Worm (Caenorhabditis elegans) whole organism, L4 larva: Measurements from ENCODE around the gene vit-5.

Experiments used
- ceh-20 ChIP-seq: fragments of 200-800 bp; sonication (Bioruptor generic); IDR thresholded peaks from 2 replicates; pipeline ENCODE4 v1.3.6; 2022; ENCODE audit warnings: missing genetic modification reagents, missing genetic modification characterization, missing compliant biosample characterization
- ctbp-1 ChIP-seq: fragments of 200-800 bp; sonication (Bioruptor generic); IDR thresholded peaks from 2 replicates; pipeline ENCODE4 v1.3.6; 2022; ENCODE audit warnings: missing genetic modification reagents, missing genetic modification characterization, missing compliant biosample characterization
- daf-16 ChIP-seq, 3 experiments: sonication (generic microtip); optimal IDR thresholded peaks; 2 replicates each; lab custom pipeline; 2016 to 2017; ENCODE audit warnings: missing genetic modification characterization in 3 of 3, missing genetic modification reagents in 3 of 3, mild to moderate bottlenecking in 2 of 3, missing compliant biosample characterization in 2 of 3, missing biosample characterization in 1 of 3, moderate library complexity in 1 of 3
- daf-19 ChIP-seq: fragments of 200-800 bp; sonication (Bioruptor generic); conservative IDR thresholded peaks from 2 replicates; pipeline ENCODE4 v1.3.6; 2022; ENCODE audit warnings: missing genetic modification characterization, missing compliant biosample characterization
- duxl-1 ChIP-seq: sonication (generic microtip); optimal IDR thresholded peaks from 2 replicates; lab custom pipeline; 2016; ENCODE audit warnings: mild to moderate bottlenecking, missing genetic modification characterization, moderate library complexity, missing compliant biosample characterization; ENCODE audit not compliant: poor library complexity
- hlh-11 ChIP-seq: fragments of 200-800 bp; sonication (Bioruptor generic); optimal IDR thresholded peaks from 2 replicates; lab custom pipeline; 2018; ENCODE audit warnings: mild to moderate bottlenecking, missing genetic modification characterization, missing compliant biosample characterization
- hmg-1.1 ChIP-seq: fragments of 200-800 bp; sonication (Bioruptor generic); IDR thresholded peaks from 2 replicates; pipeline ENCODE4 v1.3.6; 2022; ENCODE audit warnings: missing genetic modification reagents, missing genetic modification characterization, missing compliant biosample characterization
- jun-1 ChIP-seq: fragments of 150-350 bp; optimal IDR thresholded peaks from 2 replicates; lab custom pipeline; 2014; ENCODE audit warnings: missing biosample characterization, missing genetic modification reagents, missing genetic modification characterization
- lin-39 ChIP-seq: fragments of 150-350 bp; optimal IDR thresholded peaks from 2 replicates; lab custom pipeline; 2014; ENCODE audit warnings: missing biosample characterization, missing genetic modification reagents, missing genetic modification characterization
- lir-3 ChIP-seq: sonication (generic microtip); optimal IDR thresholded peaks from 2 replicates; lab custom pipeline; 2016; ENCODE audit warnings: mild to moderate bottlenecking, missing genetic modification characterization, missing compliant biosample characterization
- mep-1 ChIP-seq: fragments of 150-350 bp; sonication (generic microtip); optimal IDR thresholded peaks from 3 replicates; lab custom pipeline; 2014; ENCODE audit warnings: missing biosample characterization, missing genetic modification characterization
- nhr-11 ChIP-seq: fragments of 150-350 bp; optimal IDR thresholded peaks from 2 replicates; lab custom pipeline; 2014; ENCODE audit warnings: missing biosample characterization, missing genetic modification characterization
- pha-4 ChIP-seq, 2 experiments: fragments of 150-350 bp in 1 of 2; fragments of 200-800 bp in 1 of 2; sonication (Bioruptor generic) in 1 of 2; IDR thresholded peaks in 1 of 2; optimal IDR thresholded peaks in 1 of 2; 2 replicates each; pipeline versions ENCODE4 v1.3.6 to Lab custom; 2014 to 2022; ENCODE audit warnings: missing genetic modification characterization in 2 of 2, missing genetic modification reagents in 2 of 2, missing biosample characterization in 1 of 2, missing compliant biosample characterization in 1 of 2
- rbr-2 ChIP-seq: sonication (generic microtip); optimal IDR thresholded peaks from 2 replicates; lab custom pipeline; 2016; ENCODE audit warnings: missing genotype, missing genetic modification characterization, missing compliant biosample characterization
- skn-1 ChIP-seq: fragments of 150-350 bp; optimal IDR thresholded peaks from 2 replicates; lab custom pipeline; 2014; ENCODE audit warnings: missing biosample characterization, missing genetic modification characterization
- tra-1 ChIP-seq: fragments of 200-800 bp; sonication (Bioruptor generic); IDR thresholded peaks from 2 replicates; pipeline ENCODE4 v1.3.6; 2022; ENCODE audit warnings: missing genetic modification reagents, missing genetic modification characterization, missing compliant biosample characterization
- unc-62 ChIP-seq, 3 experiments: fragments of 150-350 bp in 1 of 3; sonication (generic microtip); optimal IDR thresholded peaks in 2 of 3; peaks in 1 of 3; 1 replicate in 1 of 3; 2 replicates in 2 of 3; lab custom pipeline; 2014 to 2017; ENCODE audit warnings: missing biosample characterization in 3 of 3, missing genetic modification characterization in 3 of 3, missing genetic modification reagents in 3 of 3, missing genotype in 1 of 3

The vit-5 gene

ce11 chrX:3451122-3451521, 47.9 kb downstream of the vit-5 start, which contains the start of gene ZK813.5:
ZK813.5 (minus strand) TSS chrX:3451222.
- TF ChIP-seq unc-62 (GFP tag; optimal IDR thresholded peaks at IDR 0.05 in 1 of 2; lab: Kevin White, UChicago), result peak in 1 of 2 experiments; percentile 15
- no peak for TF ChIP-seq unc-62 (tag; optimal IDR thresholded peaks at IDR 0.05; lab: Kevin White, UChicago)
- no peak for TF ChIP-seq jun-1
- TF ChIP-seq ctbp-1 (GFP tag; lab: Robert Waterston, UW), result no peak

- TF ChIP-seq mep-1 (tag; lab: Kevin White, UChicago), result no peak
- TF ChIP-seq unc-62 (GFP tag; optimal IDR thresholded peaks at IDR 0.05 in 1 of 2; lab: Kevin White, UChicago), result peak in 1 of 2 experiments; percentile 90
- no peak for TF ChIP-seq unc-62 (tag; optimal IDR thresholded peaks at IDR 0.05; lab: Kevin White, UChicago)
Measured at ce11 chrX:3453870-3454269, 50.6 kb downstream of the vit-5 start.

- no peak for TF ChIP-seq tra-1 (GFP tag; lab: Robert Waterston, UW)
- TF ChIP-seq pha-4 (GFP tag; IDR thresholded peaks at IDR 0.05; lab: Robert Waterston, UW), result no peak
- TF ChIP-seq pha-4 (tag; optimal IDR thresholded peaks at IDR 0.05; lab: Kevin White, UChicago), result no peak
- TF ChIP-seq nhr-11 (tag; lab: Kevin White, UChicago), result peak; percentile 61
- TF ChIP-seq lin-39 (tag; lab: Kevin White, UChicago), result peak; percentile 77
- TF ChIP-seq hlh-11 (tag; lab: Kevin White, UChicago), result peak; percentile 38
- TF ChIP-seq ceh-20 (GFP tag; lab: Robert Waterston, UW), result peak; percentile 83; the same call in 1 of the 2 replicates
- TF ChIP-seq lir-3 (tag; lab: Kevin White, UChicago), result no peak
- no peak for TF ChIP-seq rbr-2 (tag; lab: Kevin White, UChicago)
- no peak for TF ChIP-seq duxl-1
- no peak for TF ChIP-seq skn-1 (tag; lab: Kevin White, UChicago)
- no peak for TF ChIP-seq daf-19 (GFP tag; lab: Robert Waterston, UW)
- TF ChIP-seq daf-16 (GFP tag; optimal IDR thresholded peaks at IDR 0.05; lab: Kevin White, UChicago), result peak in 1 of 2 experiments; percentile 66
- TF ChIP-seq daf-16 (tag; optimal IDR thresholded peaks at IDR 0.05; lab: Kevin White, UChicago), result no peak
- 0 out of 2 replicates have a peak, but pooled peaks have one; percentile 20 for TF ChIP-seq hmg-1.1 (GFP tag; lab: Robert Waterston, UW)
- TF ChIP-seq, all 104 proteins: peak for 6
Measured at ce11 chrX:3455561-3455960, 52.3 kb downstream of the vit-5 start.
